Worm (Caenorhabditis elegans) whole organism, late embryonic: ENCODE results near the gene cal-5.

Experiments
- ceh-14 ChIP-seq: sonication (generic microtip); optimal IDR thresholded peaks from 2 replicates; lab custom pipeline; 2016; ENCODE audit warnings: missing genotype, missing genetic modification characterization, missing compliant biosample characterization
- madf-2 ChIP-seq: sonication (generic microtip); optimal IDR thresholded peaks from 2 replicates; lab custom pipeline; 2017; ENCODE audit warnings: missing genetic modification characterization, missing compliant biosample characterization

ce11 chrX:5111894-5112293 is 34.1 kb upstream of the cal-5 start:
- no peak for TF ChIP-seq ceh-14 (tag; lab: Kevin White, UChicago)
- TF ChIP-seq madf-2 (tag; lab: Kevin White, UChicago) = no peak
